Worm (Caenorhabditis elegans): Measurements from ENCODE around the gene F58B4.3.

Gene F58B4.3

DNA sequence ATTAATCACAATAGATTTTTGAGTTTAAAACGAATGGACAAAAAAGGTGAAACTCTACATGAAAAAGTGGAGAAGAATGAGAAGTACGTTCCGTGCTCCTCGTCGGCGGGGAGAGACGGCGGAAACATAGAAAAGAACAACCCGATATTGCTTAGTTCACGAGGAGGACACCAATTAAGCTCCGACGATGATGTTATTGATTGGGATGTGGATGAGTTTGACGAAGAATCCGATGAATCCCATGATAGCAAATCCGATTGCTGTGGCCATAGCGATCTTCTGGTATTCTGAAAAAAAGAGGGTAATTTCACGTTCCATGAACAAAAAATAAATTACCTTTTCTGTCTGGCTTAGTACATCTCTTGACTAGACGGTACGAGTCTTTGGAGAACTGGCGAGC lies 32.9 kb upstream of the F58B4.3 start:
- TF ChIP-seq ceh-40 (GFP tag; IDR thresholded peaks at IDR 0.05) (no peak), attf-5 (GFP tag; optimal IDR thresholded peaks at IDR 0.05) (no peak), ceh-58 (GFP tag; IDR thresholded peaks at IDR 0.05) (0 out of 2 replicates have a peak, but pooled peaks have one; percentile 5), Y56A3A.18 (GFP tag; IDR thresholded peaks at IDR 0.05) (0 out of 2 replicates have a peak, but pooled peaks have one; percentile 10), fkh-3 (tag; optimal IDR thresholded peaks at IDR 0.05) (no peak)

ce11 chrV:10897106-10897171 lies 32.7 kb upstream of the F58B4.3 start, which contains the start of gene sec-61.G:
sec-61.G (minus strand) TSS chrV:10897143.
- no peak for TF ChIP-seq egrh-3 (GFP tag; IDR thresholded peaks at IDR 0.05)

DNA sequence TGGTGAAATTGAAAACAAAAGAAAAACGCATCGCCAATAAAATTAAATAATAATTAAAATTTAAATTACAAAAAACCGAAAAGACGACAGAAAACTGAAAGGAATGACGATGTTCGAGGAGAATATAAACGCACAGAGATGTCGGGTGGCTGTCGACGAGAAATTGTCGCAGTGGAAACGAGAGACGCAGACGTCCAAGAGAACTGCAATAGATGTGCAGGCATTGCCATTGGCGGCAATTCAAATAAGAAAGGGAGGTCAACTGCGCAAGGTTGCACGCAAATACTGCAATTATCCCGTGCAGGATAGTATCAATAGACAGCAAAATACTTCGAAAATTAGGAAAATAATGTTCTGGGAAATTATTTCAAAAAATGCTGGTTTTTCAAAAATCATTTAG lies 32.4 kb upstream of the F58B4.3 start:
- TF ChIP-seq snpc-3.4 (tag; optimal IDR thresholded peaks at IDR 0.05), result peak; percentile 92
- TF ChIP-seq aptf-2 (GFP tag; conservative IDR thresholded peaks at IDR 0.05), result 0 out of 2 replicates have a peak, but pooled peaks have one; percentile 21
- peak; percentile 80 for TF ChIP-seq madf-8 (GFP tag; conservative IDR thresholded peaks at IDR 0.05)
- peak; percentile 88; the same call in 1 of the 2 replicates for TF ChIP-seq Y79H2A.3 (GFP tag; conservative IDR thresholded peaks at IDR 0.05)
- TF ChIP-seq C17E4.6 (GFP tag; IDR thresholded peaks at IDR 0.05), result peak; percentile 94
- peak; percentile 96 for TF ChIP-seq nhr-90 (tag; optimal IDR thresholded peaks at IDR 0.05)
- peak; percentile 94 for TF ChIP-seq ztf-26 (tag; optimal IDR thresholded peaks at IDR 0.05)
- peak; percentile 97 for TF ChIP-seq ekl-4 (GFP tag; IDR thresholded peaks at IDR 0.05)
- peak; percentile 94 for TF ChIP-seq ztf-3 (GFP tag; optimal IDR thresholded peaks at IDR 0.05)
- peak; percentile 1 for TF ChIP-seq mel-28 (tag; optimal IDR thresholded peaks at IDR 0.05; ENCODE audit: borderline replicate concordance)
- TF ChIP-seq nhr-80 (tag; optimal IDR thresholded peaks at IDR 0.05), result peak; percentile 99
- 0 out of 2 replicates have a peak, but pooled peaks have one; percentile 55 for TF ChIP-seq aptf-3 (GFP tag; IDR thresholded peaks at IDR 0.05)
- peak; percentile 95 for TF ChIP-seq madf-10 (tag; optimal IDR thresholded peaks at IDR 0.05)
- TF ChIP-seq dpl-1 (GFP tag; optimal IDR thresholded peaks at IDR 0.05), result peak; percentile 99
- 0 out of 2 replicates have a peak, but pooled peaks have one; percentile 90 for TF ChIP-seq F37B4.10 (GFP tag; IDR thresholded peaks at IDR 0.05)
- peak; percentile 95 for TF ChIP-seq bed-1 (GFP tag; IDR thresholded peaks at IDR 0.05)
- peak; percentile 80 for TF ChIP-seq snpc-1.3 (tag; optimal IDR thresholded peaks at IDR 0.05; ENCODE audit: insufficient read depth)
- peak; percentile 81 for TF ChIP-seq snpc-1.1 (tag; optimal IDR thresholded peaks at IDR 0.05; ENCODE audit: insufficient read depth)
- peak; percentile 94 for TF ChIP-seq hmg-20 (GFP tag; IDR thresholded peaks at IDR 0.05)
- TF ChIP-seq F55B11.4 (tag; optimal IDR thresholded peaks at IDR 0.05; ENCODE audit: borderline replicate concordance, insufficient read depth), result no peak
- peak; percentile 96 for TF ChIP-seq atf-7 (tag; optimal IDR thresholded peaks at IDR 0.05)
- peak; percentile 33 for TF ChIP-seq B0261.1 (tag; optimal IDR thresholded peaks at IDR 0.05)
- 0 out of 2 replicates have a peak, but pooled peaks have one; percentile 42 for TF ChIP-seq sea-2 (GFP tag; IDR thresholded peaks at IDR 0.05)
- peak; percentile 93 for TF ChIP-seq ztf-28 (GFP tag; IDR thresholded peaks at IDR 0.05)
- TF ChIP-seq F39B2.1 (GFP tag; IDR thresholded peaks at IDR 0.05), result peak; percentile 94
- TF ChIP-seq nfya-2 (GFP tag; IDR thresholded peaks at IDR 0.05), result peak; percentile 97
- peak; percentile 98 for TF ChIP-seq madf-3 (GFP tag; IDR thresholded peaks at IDR 0.05)
- peak; percentile 98 for TF ChIP-seq nfyb-1 (GFP tag; IDR thresholded peaks at IDR 0.05)
- TF ChIP-seq attf-3 (GFP tag; conservative IDR thresholded peaks at IDR 0.05), result peak; percentile 83
- peak; percentile 94 to 99 (median 99) for TF ChIP-seq lin-35 (GFP tag; optimal IDR thresholded peaks at IDR 0.05)
- TF ChIP-seq F22D6.2 (tag; optimal IDR thresholded peaks at IDR 0.05), result peak; percentile 91
- peak; percentile 65 for TF ChIP-seq sptf-2 (GFP tag; optimal IDR thresholded peaks at IDR 0.05)
- TF ChIP-seq fkh-3 (tag; optimal IDR thresholded peaks at IDR 0.05), result no peak
- TF ChIP-seq rcor-1 (GFP tag; IDR thresholded peaks at IDR 0.05), result peak; percentile 96
- peak; percentile 85 for TF ChIP-seq ztf-18 (tag; optimal IDR thresholded peaks at IDR 0.05)
- TF ChIP-seq Y56A3A.18 (GFP tag; IDR thresholded peaks at IDR 0.05), result peak; percentile 90
- TF ChIP-seq repo-1 (tag; optimal IDR thresholded peaks at IDR 0.05), result peak; percentile 93
- TF ChIP-seq tbp1 (GFP tag; optimal IDR thresholded peaks at IDR 0.05), result peak; percentile 79
- peak; percentile 100 for TF ChIP-seq lin-54 (GFP tag; optimal IDR thresholded peaks at IDR 0.05)
- TF ChIP-seq nfya-1 (tag; optimal IDR thresholded peaks at IDR 0.05; ENCODE audit: borderline replicate concordance, insufficient read depth), result no peak
- peak; percentile 98 for TF ChIP-seq pbrm-1 (GFP tag; IDR thresholded peaks at IDR 0.05)

All from whole organism, young adult.